Worm (Caenorhabditis elegans) whole organism, young adult: ENCODE measurements around the gene srgp-1.
A peak's percentile ranks its signal among the peaks of the same experiment; 100 is the strongest.

ENCODE experiments used
- C17E4.6 ChIP-seq: fragments of 200-800 bp; sonication (Bioruptor generic); IDR thresholded peaks from 2 replicates; pipeline ENCODE4 v1.3.6; 2022; ENCODE audit warnings: missing genetic modification reagents, missing genetic modification characterization, missing compliant biosample characterization
- F10E7.11 ChIP-seq: sonication (generic microtip); optimal IDR thresholded peaks from 2 replicates; lab custom pipeline; 2017; ENCODE audit warnings: mild to moderate bottlenecking, missing genetic modification characterization, moderate library complexity, missing compliant biosample characterization
- F22D6.2 ChIP-seq: sonication (generic microtip); optimal IDR thresholded peaks from 2 replicates; lab custom pipeline; 2016; ENCODE audit warnings: mild to moderate bottlenecking, missing genetic modification characterization, missing compliant biosample characterization
- F23B12.7 ChIP-seq: sonication (generic microtip); optimal IDR thresholded peaks from 2 replicates; lab custom pipeline; 2017; ENCODE audit warnings: missing genetic modification characterization, mild to moderate bottlenecking, missing compliant biosample characterization, antibody characterized with exemption, moderate library complexity; ENCODE audit not compliant: insufficient read depth
- F49E8.2 ChIP-seq: sonication (generic microtip); optimal IDR thresholded peaks from 3 replicates; lab custom pipeline; 2017; ENCODE audit warnings: missing genetic modification characterization, mild to moderate bottlenecking, missing compliant biosample characterization, antibody characterized with exemption, moderate library complexity; ENCODE audit not compliant: insufficient read depth
- F52B5.7 ChIP-seq: sonication (generic microtip); optimal IDR thresholded peaks from 2 replicates; lab custom pipeline; 2016; ENCODE audit warnings: mild to moderate bottlenecking, missing genetic modification characterization, missing compliant biosample characterization
- T07F8.4 ChIP-seq: sonication (generic microtip); optimal IDR thresholded peaks from 2 replicates; lab custom pipeline; 2016; ENCODE audit warnings: mild to moderate bottlenecking, missing genetic modification characterization, moderate library complexity, missing compliant biosample characterization
- T26A5.8 ChIP-seq: sonication (generic microtip); optimal IDR thresholded peaks from 2 replicates; lab custom pipeline; 2016; ENCODE audit warnings: missing genetic modification characterization, missing compliant biosample characterization
- Y56A3A.18 ChIP-seq: fragments of 200-800 bp; sonication (Bioruptor generic); IDR thresholded peaks from 2 replicates; pipeline ENCODE4 v1.3.6; 2022; ENCODE audit warnings: missing genetic modification reagents, missing genetic modification characterization, missing compliant biosample characterization
- Y67H2A.10 ChIP-seq: fragments of 200-800 bp; sonication (Bioruptor generic); conservative IDR thresholded peaks from 2 replicates; pipeline ENCODE4 v1.3.6; 2022; ENCODE audit warnings: missing genetic modification reagents, missing genetic modification characterization, missing compliant biosample characterization
- Y95B8A.8 ChIP-seq: fragments of 200-800 bp; sonication (Bioruptor generic); IDR thresholded peaks from 2 replicates; pipeline ENCODE4 v1.3.6; 2022; ENCODE audit warnings: missing genetic modification reagents, missing genetic modification characterization, missing compliant biosample characterization
- ZK185.1 ChIP-seq: sonication (generic microtip); optimal IDR thresholded peaks from 2 replicates; lab custom pipeline; 2016; ENCODE audit warnings: mild to moderate bottlenecking, missing genetic modification characterization, missing compliant biosample characterization; ENCODE audit not compliant: poor library complexity, severe bottlenecking
- atf-7 ChIP-seq: sonication (generic microtip); optimal IDR thresholded peaks from 2 replicates; lab custom pipeline; 2017; ENCODE audit warnings: mild to moderate bottlenecking, missing genetic modification characterization, missing compliant biosample characterization
- athp-1 ChIP-seq: sonication (generic microtip); optimal IDR thresholded peaks from 2 replicates; lab custom pipeline; 2017; ENCODE audit warnings: mild to moderate bottlenecking, missing genetic modification characterization, missing compliant biosample characterization
- attf-5 ChIP-seq: fragments of 200-800 bp; sonication (Bioruptor generic); optimal IDR thresholded peaks from 2 replicates; lab custom pipeline; 2018; ENCODE audit warnings: mild to moderate bottlenecking, missing genetic modification characterization, missing compliant biosample characterization
- attf-6 ChIP-seq: fragments of 200-800 bp; sonication (Bioruptor generic); IDR thresholded peaks from 2 replicates; pipeline ENCODE4 v1.3.6; 2022; ENCODE audit warnings: missing genetic modification reagents, missing genetic modification characterization, missing compliant biosample characterization
- bed-2 ChIP-seq: fragments of 200-800 bp; sonication (Bioruptor generic); IDR thresholded peaks from 2 replicates; pipeline ENCODE4 v1.3.6; 2022; ENCODE audit warnings: missing genetic modification reagents, missing genetic modification characterization, missing compliant biosample characterization
- cebp-1 ChIP-seq, 2 experiments: fragments of 200-800 bp in 1 of 2; sonication (Bioruptor generic) in 1 of 2; sonication (generic microtip) in 1 of 2; IDR thresholded peaks in 1 of 2; optimal IDR thresholded peaks in 1 of 2; 2 replicates each; pipeline versions ENCODE4 v1.3.6 to Lab custom; 2017 to 2022; ENCODE audit warnings: missing compliant biosample characterization in 2 of 2, missing genetic modification characterization in 2 of 2, mild to moderate bottlenecking in 1 of 2, missing genetic modification reagents in 1 of 2, moderate library complexity in 1 of 2
- ceh-27 ChIP-seq: fragments of 200-800 bp; sonication (Bioruptor generic); optimal IDR thresholded peaks from 2 replicates; lab custom pipeline; 2018; ENCODE audit warnings: mild to moderate bottlenecking, missing genetic modification characterization, moderate library complexity, missing compliant biosample characterization
- dox-1 ChIP-seq: fragments of 200-800 bp; sonication (Bioruptor generic); IDR thresholded peaks from 2 replicates; pipeline ENCODE4 v1.3.6; 2022; ENCODE audit warnings: missing genetic modification reagents, missing genetic modification characterization, missing compliant biosample characterization
- dpff-1 ChIP-seq: sonication (generic microtip); optimal IDR thresholded peaks from 2 replicates; lab custom pipeline; 2017; ENCODE audit warnings: mild to moderate bottlenecking, missing genetic modification characterization, missing compliant biosample characterization
- dpl-1 ChIP-seq: fragments of 150-350 bp; optimal IDR thresholded peaks from 2 replicates; lab custom pipeline; 2014; ENCODE audit warnings: missing biosample characterization, missing genetic modification reagents, missing genetic modification characterization
- efl-1 ChIP-seq: fragments of 150-350 bp; optimal IDR thresholded peaks from 2 replicates; lab custom pipeline; 2014; ENCODE audit warnings: missing biosample characterization, missing genetic modification reagents, missing genetic modification characterization
- egl-44 ChIP-seq: fragments of 200-800 bp; sonication (Bioruptor generic); IDR thresholded peaks from 2 replicates; pipeline ENCODE4 v1.3.6; 2022; ENCODE audit warnings: missing genetic modification reagents, missing genetic modification characterization, missing compliant biosample characterization
- hlh-12 ChIP-seq: sonication (generic microtip); optimal IDR thresholded peaks from 2 replicates; lab custom pipeline; 2016; ENCODE audit warnings: missing genetic modification characterization, missing compliant biosample characterization
- hlh-26 ChIP-seq: fragments of 200-800 bp; sonication (Bioruptor generic); conservative IDR thresholded peaks from 2 replicates; pipeline ENCODE4 v1.3.6; 2022; ENCODE audit warnings: missing genetic modification reagents, missing genetic modification characterization, missing compliant biosample characterization
- hmg-20 ChIP-seq: fragments of 200-800 bp; sonication (Bioruptor generic); IDR thresholded peaks from 2 replicates; pipeline ENCODE4 v1.3.6; 2022; ENCODE audit warnings: missing genetic modification reagents, missing genetic modification characterization, missing compliant biosample characterization
- lag-1 ChIP-seq: fragments of 200-800 bp; sonication (Bioruptor generic); IDR thresholded peaks from 2 replicates; pipeline ENCODE4 v1.3.6; 2022; ENCODE audit warnings: missing genetic modification reagents, missing genetic modification characterization, missing compliant biosample characterization
- let-526 ChIP-seq: fragments of 200-800 bp; sonication (Bioruptor generic); IDR thresholded peaks from 2 replicates; pipeline ENCODE4 v1.3.6; 2022; ENCODE audit warnings: missing genetic modification reagents, missing genetic modification characterization, missing compliant biosample characterization
- lin-35 ChIP-seq, 3 experiments: fragments of 150-350 bp in 2 of 3; sonication (generic microtip) in 1 of 3; optimal IDR thresholded peaks; 2 replicates each; lab custom pipeline; 2014 to 2018; ENCODE audit warnings: missing biosample characterization in 3 of 3, missing genetic modification characterization in 3 of 3, missing genetic modification reagents in 3 of 3
- madf-10 ChIP-seq: sonication (generic microtip); optimal IDR thresholded peaks from 2 replicates; lab custom pipeline; 2016; ENCODE audit warnings: mild to moderate bottlenecking, missing genetic modification characterization, missing compliant biosample characterization
- madf-6 ChIP-seq: fragments of 200-800 bp; sonication (Bioruptor generic); IDR thresholded peaks from 2 replicates; pipeline ENCODE4 v1.3.6; 2022; ENCODE audit warnings: missing genetic modification reagents, missing genetic modification characterization, missing compliant biosample characterization
- madf-8 ChIP-seq: fragments of 200-800 bp; sonication (Bioruptor generic); conservative IDR thresholded peaks from 2 replicates; pipeline ENCODE4 v1.3.6; 2022; ENCODE audit warnings: missing genetic modification reagents, missing genetic modification characterization, missing compliant biosample characterization
- mel-28 ChIP-seq: sonication (generic microtip); optimal IDR thresholded peaks from 2 replicates; lab custom pipeline; 2016; ENCODE audit warnings: borderline replicate concordance, mild to moderate bottlenecking, missing genetic modification characterization, missing compliant biosample characterization
- nfya-2 ChIP-seq: fragments of 200-800 bp; sonication (Bioruptor generic); IDR thresholded peaks from 2 replicates; pipeline ENCODE4 v1.3.6; 2022; ENCODE audit warnings: missing genetic modification reagents, missing genetic modification characterization, missing compliant biosample characterization
- nhr-179 ChIP-seq: sonication (generic microtip); optimal IDR thresholded peaks from 2 replicates; lab custom pipeline; 2016; ENCODE audit warnings: mild to moderate bottlenecking, missing genetic modification characterization, missing compliant biosample characterization
- pha-4 ChIP-seq: fragments of 150-350 bp; sonication (generic microtip); optimal IDR thresholded peaks from 2 replicates; lab custom pipeline; 2014; ENCODE audit warnings: missing biosample characterization, missing genetic modification reagents, missing genetic modification characterization
- rec-8 ChIP-seq, 2 experiments: sonication (generic microtip); optimal IDR thresholded peaks; 2 replicates each; lab custom pipeline; 2016; ENCODE audit warnings: mild to moderate bottlenecking in 2 of 2, missing genetic modification characterization in 2 of 2, missing genetic modification reagents in 2 of 2, missing genotype in 2 of 2, missing biosample characterization in 1 of 2, missing compliant biosample characterization in 1 of 2, moderate library complexity in 1 of 2
- rpc-1 ChIP-seq, 2 experiments: fragments of 150-350 bp in 1 of 2; sonication (generic microtip) in 1 of 2; optimal IDR thresholded peaks; 2 replicates each; lab custom pipeline; 2014 to 2018; ENCODE audit warnings: missing biosample characterization in 1 of 2, missing genetic modification characterization in 1 of 2, missing genetic modification reagents in 1 of 2, missing genotype in 1 of 2
- sea-2 ChIP-seq: fragments of 200-800 bp; sonication (Bioruptor generic); IDR thresholded peaks from 2 replicates; pipeline ENCODE4 v1.3.6; 2022; ENCODE audit warnings: missing genetic modification characterization, missing compliant biosample characterization
- snpc-1.3 ChIP-seq: sonication (generic microtip); optimal IDR thresholded peaks from 2 replicates; lab custom pipeline; 2017; ENCODE audit warnings: missing genetic modification characterization, mild to moderate bottlenecking, missing compliant biosample characterization, antibody characterized with exemption, moderate library complexity, missing genotype, missing genetic modification reagents; ENCODE audit not compliant: insufficient read depth
- snpc-3.4 ChIP-seq: sonication (generic microtip); optimal IDR thresholded peaks from 2 replicates; lab custom pipeline; 2017; ENCODE audit warnings: missing genetic modification characterization, mild to moderate bottlenecking, missing compliant biosample characterization, antibody characterized with exemption, moderate library complexity, missing genotype, missing genetic modification reagents
- snpc-4 ChIP-seq, 5 experiments: fragments of 150-350 bp in 1 of 5; sonication (generic microtip) in 4 of 5; optimal IDR thresholded peaks; 2 replicates each; lab custom pipeline; 2014 to 2018; ENCODE audit warnings: missing genetic modification characterization in 5 of 5, missing biosample characterization in 3 of 5, antibody characterized with exemption in 2 of 5, mild to moderate bottlenecking in 2 of 5, missing compliant biosample characterization in 2 of 5, missing genotype in 2 of 5, moderate library complexity in 2 of 5, missing genetic modification reagents in 1 of 5
- xnd-1 ChIP-seq: sonication (generic microtip); optimal IDR thresholded peaks from 2 replicates; lab custom pipeline; 2016; ENCODE audit warnings: missing genotype, missing genetic modification reagents, missing genetic modification characterization, missing compliant biosample characterization
- zim-3 ChIP-seq: sonication (generic microtip); optimal IDR thresholded peaks from 2 replicates; lab custom pipeline; 2017; ENCODE audit warnings: mild to moderate bottlenecking, missing genetic modification characterization, moderate library complexity, missing compliant biosample characterization
- ztf-6 ChIP-seq: fragments of 200-800 bp; sonication (Bioruptor generic); IDR thresholded peaks from 2 replicates; pipeline ENCODE4 v1.3.6; 2022; ENCODE audit warnings: missing genetic modification reagents, missing genetic modification characterization, missing compliant biosample characterization

srgp-1 gene

DNA sequence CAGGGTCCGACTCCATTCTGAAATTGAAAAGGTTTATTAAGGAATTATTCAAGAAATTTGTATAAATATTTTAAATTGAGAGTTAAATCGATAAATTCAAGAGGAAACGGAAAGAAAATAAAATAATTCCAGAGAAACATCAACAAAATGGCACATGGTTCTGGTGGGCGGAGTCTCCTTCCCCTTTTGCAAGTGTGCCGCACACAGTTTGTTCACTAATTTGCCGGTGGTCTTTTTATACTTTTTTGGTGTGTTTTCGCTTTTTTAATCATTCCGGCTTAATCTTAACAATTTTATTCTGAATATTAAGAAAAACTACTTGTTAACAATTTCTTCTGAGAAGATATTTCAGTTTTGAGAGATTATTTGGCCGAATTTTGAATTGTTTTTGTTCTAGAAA, 34.6 kb downstream of the srgp-1 start, which contains the start of the genes ragc-1 and Y24F12A.1:
TSS of gene ragc-1 (minus strand) at position 25 of the 400 bp plus-strand sequence.
TSS of gene Y24F12A.1 (plus strand) at position 346 of the 400 bp plus-strand sequence.
- no peak for TF ChIP-seq bed-2 (GFP tag; lab: Robert Waterston, UW)
- peak; percentile 13 for TF ChIP-seq dpl-1 (GFP tag; lab: Kevin White, UChicago)
- peak; percentile 60 for TF ChIP-seq snpc-1.3 (tag; lab: Kevin White, UChicago)
- TF ChIP-seq madf-6 (GFP tag; lab: Robert Waterston, UW): no peak
- no peak for TF ChIP-seq dpff-1
- TF ChIP-seq F52B5.7 (tag; lab: Kevin White, UChicago): no peak
- no peak for TF ChIP-seq F49E8.2
- no peak for TF ChIP-seq atf-7 (tag; lab: Kevin White, UChicago)
- TF ChIP-seq ceh-27 (GFP tag; lab: Kevin White, UChicago): no peak
- TF ChIP-seq nfya-2: no peak
- peak; percentile 7 for TF ChIP-seq snpc-4 (GFP tag; optimal IDR thresholded peaks at IDR 0.05; lab: Kevin White, UChicago)
- TF ChIP-seq snpc-4 (tag; optimal IDR thresholded peaks at IDR 0.05; lab: Kevin White, UChicago): peak in 1 of 4 experiments; percentile 40
- TF ChIP-seq nhr-179 (tag; lab: Kevin White, UChicago): no peak
- TF ChIP-seq T07F8.4 (tag; lab: Kevin White, UChicago): no peak
- no peak for TF ChIP-seq attf-6 (GFP tag; lab: Robert Waterston, UW)
- TF ChIP-seq zim-3 (tag; lab: Kevin White, UChicago): no peak
- no peak for TF ChIP-seq hmg-20 (GFP tag; lab: Robert Waterston, UW)
- no peak for TF ChIP-seq rec-8 (tag; optimal IDR thresholded peaks at IDR 0.05; lab: Kevin White, UChicago)
- TF ChIP-seq efl-1: no peak
- TF ChIP-seq lag-1 (GFP tag; lab: Robert Waterston, UW): no peak
- TF ChIP-seq dox-1: 0 out of 2 replicates have a peak, but pooled peaks have one; percentile 7
- no peak for TF ChIP-seq madf-8
- 0 out of 2 replicates have a peak, but pooled peaks have one; percentile 11 for TF ChIP-seq egl-44 (GFP tag; lab: Robert Waterston, UW)
- TF ChIP-seq F22D6.2 (tag; lab: Kevin White, UChicago): no peak
- TF ChIP-seq F23B12.7: peak; percentile 79
- no peak for TF ChIP-seq C17E4.6 (GFP tag; lab: Robert Waterston, UW)
- no peak for TF ChIP-seq sea-2
- TF ChIP-seq xnd-1: no peak
- peak; percentile 22 for TF ChIP-seq pha-4 (tag; lab: Kevin White, UChicago)
- TF ChIP-seq mel-28 (tag; lab: Kevin White, UChicago): no peak
- TF ChIP-seq cebp-1 (GFP tag; IDR thresholded peaks at IDR 0.05; lab: Robert Waterston, UW): no peak
- TF ChIP-seq cebp-1 (tag; optimal IDR thresholded peaks at IDR 0.05; lab: Kevin White, UChicago): peak; percentile 18
- TF ChIP-seq Y95B8A.8: no peak
- no peak for TF ChIP-seq hlh-26
- TF ChIP-seq ZK185.1: peak; percentile 39
- TF ChIP-seq hlh-12 (tag; lab: Kevin White, UChicago): no peak
- no peak for TF ChIP-seq athp-1 (tag; lab: Kevin White, UChicago)
- TF ChIP-seq snpc-3.4: peak; percentile 56
- no peak for TF ChIP-seq let-526 (GFP tag; lab: Robert Waterston, UW)
- TF ChIP-seq F10E7.11 (tag; lab: Kevin White, UChicago): no peak
- no peak for TF ChIP-seq T26A5.8 (tag; lab: Kevin White, UChicago)
- no peak for TF ChIP-seq ztf-6 (GFP tag; lab: Robert Waterston, UW)
- peak; percentile 70 for TF ChIP-seq attf-5 (GFP tag; lab: Kevin White, UChicago)
- no peak for TF ChIP-seq Y56A3A.18 (GFP tag; lab: Robert Waterston, UW)
- no peak for TF ChIP-seq lin-35 (GFP tag; optimal IDR thresholded peaks at IDR 0.05; lab: Kevin White, UChicago)
- TF ChIP-seq madf-10 (tag; lab: Kevin White, UChicago): no peak
- no peak for TF ChIP-seq Y67H2A.10 (GFP tag; lab: Robert Waterston, UW)
- no peak for TF ChIP-seq rpc-1 (optimal IDR thresholded peaks at IDR 0.05; lab: Kevin White, UChicago)
- TF ChIP-seq rpc-1 (tag; optimal IDR thresholded peaks at IDR 0.05; lab: Kevin White, UChicago): no peak
